Fruit fly (Drosophila melanogaster) ovary, adult (tissue): ENCODE data around the gene Scgbeta.

Source experiments
- CG17801 ChIP-seq: fragments of 200-800 bp; optimal IDR thresholded peaks from 2 replicates; lab custom pipeline; 2019; ENCODE audit warnings: missing biosample characterization, mild to moderate bottlenecking, missing genetic modification characterization, moderate library complexity; ENCODE audit not compliant: partially characterized antibody

Gene Scgbeta

DNA sequence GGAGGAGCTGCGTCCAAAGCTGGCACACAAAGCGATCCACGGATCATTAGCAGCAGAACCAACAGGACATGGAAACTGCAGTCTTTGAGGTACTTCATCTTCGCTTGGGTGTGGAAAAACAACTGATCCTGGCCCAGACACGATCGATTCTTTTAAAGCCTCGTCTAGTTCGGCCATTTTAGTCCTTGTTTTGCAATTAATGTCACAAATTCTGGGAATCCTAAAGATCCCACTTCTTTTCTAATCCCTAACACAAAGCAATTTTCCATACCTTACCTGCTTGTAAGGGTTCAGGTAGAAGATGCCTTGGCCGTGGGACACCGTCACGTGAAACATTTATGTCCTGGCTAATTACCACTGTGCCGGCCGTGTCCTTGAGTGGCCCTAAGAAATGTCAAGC is 39.7 kb downstream of the Scgbeta start, which contains the start of gene CG10035:
TSS of gene CG10035 (minus strand) at position 129 of the 400 bp plus-strand sequence.
- TF ChIP-seq CG17801 (GFP tag; lab: Kevin White, UChicago), result no peak

- no peak for TF ChIP-seq CG17801 (GFP tag; lab: Kevin White, UChicago)
Observed at dm6 chr3R:12381130-12381700, 41.0 kb downstream of the Scgbeta start.

dm6 chr3R:12379708-12380107 is 42.5 kb downstream of the Scgbeta start, which contains the start of gene GstD8:
Gene GstD8 (plus strand): TSS chr3R:12380008.
- no peak for TF ChIP-seq CG17801 (GFP tag; lab: Kevin White, UChicago)

- no peak for TF ChIP-seq CG17801 (GFP tag; lab: Kevin White, UChicago)
Observed at dm6 chr3R:12379249-12379648, 43.0 kb downstream of the Scgbeta start.

dm6 chr3R:12378200-12378599 is 44.0 kb downstream of the Scgbeta start, which contains the start of gene GstD7:
Gene GstD7 (plus strand): TSS chr3R:12378500.
- no peak for TF ChIP-seq CG17801 (GFP tag; lab: Kevin White, UChicago)

DNA sequence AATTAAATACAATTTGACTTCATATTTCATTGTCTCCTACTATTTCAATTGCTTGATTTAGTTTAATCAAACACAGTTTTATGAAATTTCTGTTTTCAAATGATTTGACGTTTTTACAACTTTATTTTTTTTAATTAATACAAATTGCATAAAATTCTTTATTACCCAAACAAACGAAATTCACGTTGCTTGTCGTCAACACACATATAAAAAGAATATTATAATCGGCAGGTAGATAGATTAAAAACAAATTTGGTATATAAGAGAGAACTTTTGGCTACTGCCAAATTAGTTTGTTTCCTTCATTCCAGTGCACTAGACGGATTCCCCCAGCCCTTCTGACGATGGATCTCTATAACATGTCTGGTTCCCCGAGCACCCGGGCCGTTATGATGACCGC is 45.4 kb downstream of the Scgbeta start, which contains the start of gene GstD6:
TSS of gene GstD6 (plus strand) at position 301 of the 400 bp plus-strand sequence.
- TF ChIP-seq CG17801 (GFP tag; lab: Kevin White, UChicago), result no peak

DNA sequence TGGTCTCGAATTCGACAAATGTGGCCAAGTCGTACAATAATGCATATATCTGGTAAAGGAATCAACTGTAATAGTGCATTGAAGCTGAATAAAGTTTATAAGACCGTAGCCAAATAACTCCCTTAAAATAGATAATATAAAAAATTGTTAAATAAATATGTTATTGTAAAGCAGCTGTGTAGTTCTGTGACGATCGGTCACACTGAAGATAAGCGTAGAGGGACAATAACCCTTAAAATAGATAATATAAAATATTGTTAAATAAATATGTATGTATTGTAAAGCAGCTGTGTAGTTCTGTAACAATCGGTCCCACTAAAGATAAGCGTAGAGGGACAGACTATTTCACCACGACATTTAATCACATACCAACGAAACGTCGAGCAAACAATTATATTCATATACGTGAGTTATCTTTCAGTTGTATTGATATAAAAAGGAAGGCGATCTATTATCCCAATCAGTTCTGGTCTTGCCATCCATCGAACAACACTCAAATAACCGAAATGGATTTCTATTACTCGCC is 46.9 kb downstream of the Scgbeta start, which contains the start of gene GstD5:
TSS of gene GstD5 (plus strand) at position 476 of the 526 bp plus-strand sequence.
- no peak for TF ChIP-seq CG17801 (GFP tag; lab: Kevin White, UChicago)

DNA sequence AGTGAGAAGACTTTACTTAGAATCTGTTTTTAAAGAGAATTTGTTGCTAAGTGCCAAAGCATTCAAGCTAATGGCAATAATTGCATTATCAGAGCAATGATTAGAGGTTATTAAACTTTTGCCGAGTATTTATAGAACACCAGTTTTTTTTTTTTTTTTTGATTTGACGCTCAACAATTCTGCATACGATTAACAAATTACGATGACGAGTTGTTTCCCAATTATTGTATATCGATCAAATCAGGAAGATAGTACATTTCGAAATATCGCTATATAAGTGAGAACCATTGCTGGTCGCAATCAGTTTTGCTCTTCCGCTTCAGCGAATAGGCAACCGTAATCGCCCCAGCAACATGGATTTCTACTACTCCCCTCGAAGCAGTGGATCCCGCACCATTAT is 48.4 kb downstream of the Scgbeta start, which contains the start of gene GstD4:
TSS of gene GstD4 (plus strand) at position 301 of the 400 bp plus-strand sequence.
- no peak for TF ChIP-seq CG17801 (GFP tag; lab: Kevin White, UChicago)

DNA sequence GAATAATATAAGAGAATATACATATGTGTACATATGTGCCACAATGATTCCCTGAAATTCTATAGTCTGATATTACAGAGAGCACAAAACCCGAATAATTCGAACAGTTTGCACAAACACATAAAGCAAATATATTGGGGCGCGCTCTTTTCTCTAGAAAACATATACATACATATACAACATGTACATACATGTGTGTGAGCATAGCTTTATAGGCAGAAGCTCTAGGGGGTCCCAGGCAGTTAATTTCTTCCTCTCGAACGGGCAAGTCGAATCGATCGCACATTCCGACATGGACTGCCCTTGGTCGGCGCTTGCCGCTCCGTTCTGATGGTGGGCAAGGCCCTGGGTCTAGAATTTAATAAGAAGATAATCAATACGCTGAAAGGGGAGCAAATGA is 49.4 kb downstream of the Scgbeta start, which contains the start of gene GstD3:
TSS of gene GstD3 (plus strand) at position 269 of the 400 bp plus-strand sequence.
- no peak for TF ChIP-seq CG17801 (GFP tag; lab: Kevin White, UChicago)

DNA sequence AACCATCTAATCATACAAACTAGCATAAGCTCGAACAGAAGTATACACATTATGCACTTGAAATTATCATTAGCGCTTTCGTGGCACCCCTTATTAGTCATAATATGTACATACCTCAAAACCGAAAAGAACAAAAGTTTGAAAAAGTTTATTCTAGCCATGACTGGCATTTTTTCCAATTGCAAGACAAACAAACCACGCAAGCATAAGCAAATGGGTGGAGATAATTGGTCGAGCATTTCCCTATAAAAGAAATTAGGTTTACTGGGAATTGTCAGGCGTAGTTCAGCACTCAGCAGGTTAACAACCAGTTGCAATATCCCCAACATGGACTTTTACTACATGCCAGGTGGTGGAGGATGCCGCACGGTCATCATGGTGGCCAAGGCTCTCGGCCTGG is 50.6 kb downstream of the Scgbeta start, which contains the start of gene GstD2:
TSS of gene GstD2 (plus strand) at position 301 of the 400 bp plus-strand sequence.
- TF ChIP-seq CG17801 (GFP tag; lab: Kevin White, UChicago), result peak; percentile 10
